Fruit fly (Drosophila melanogaster) whole organism, embryonic: ENCODE data around the gene CG14102.

Experiments
- Ada2b ChIP-seq: fragments of 200-800 bp; sonication (Bioruptor generic); IDR thresholded peaks from 2 replicates; pipeline ENCODE4 v1.3.6; 2022; ENCODE audit warnings: missing biosample characterization, missing genetic modification characterization
- B-H1 ChIP-seq: fragments of 200-800 bp; sonication (Bioruptor generic); IDR thresholded peaks from 3 replicates; pipeline ENCODE4 v1.3.6; 2022; ENCODE audit warnings: missing biosample characterization, missing genetic modification characterization
- CG10654 ChIP-seq: fragments of 200-800 bp; sonication (Bioruptor generic); optimal IDR thresholded peaks from 2 replicates; lab custom pipeline; 2016; ENCODE audit warnings: missing biosample characterization, missing genetic modification characterization
- CG10959 ChIP-seq: fragments of 200-800 bp; sonication (Bioruptor generic); IDR thresholded peaks from 2 replicates; pipeline ENCODE4 v1.3.6; 2022; ENCODE audit warnings: missing biosample characterization, missing genetic modification characterization
- CG12769 ChIP-seq: fragments of 200-800 bp; sonication (Bioruptor generic); optimal IDR thresholded peaks from 2 replicates; lab custom pipeline; 2019; ENCODE audit warnings: missing biosample characterization, mild to moderate bottlenecking, missing genetic modification characterization, moderate library complexity
- CG14860 ChIP-seq: fragments of 200-800 bp; sonication (Bioruptor generic); IDR thresholded peaks from 3 replicates; pipeline ENCODE4 v1.3.6; 2022; ENCODE audit warnings: missing biosample characterization, missing genetic modification characterization; ENCODE audit not compliant: partially characterized antibody
- CG1602 ChIP-seq: fragments of 200-800 bp; sonication (Bioruptor generic); optimal IDR thresholded peaks from 3 replicates; lab custom pipeline; 2016; ENCODE audit warnings: missing biosample characterization, missing genetic modification characterization
- CG17568 ChIP-seq: fragments of 200-800 bp; sonication (Bioruptor generic); optimal IDR thresholded peaks from 2 replicates; lab custom pipeline; 2018; ENCODE audit warnings: missing biosample characterization, mild to moderate bottlenecking, missing genetic modification characterization, moderate library complexity
- CG17802 ChIP-seq: fragments of 200-800 bp; sonication (Bioruptor generic); optimal IDR thresholded peaks from 2 replicates; lab custom pipeline; 2018; ENCODE audit warnings: missing biosample characterization, mild to moderate bottlenecking, missing genetic modification characterization, moderate library complexity
- CG31224 ChIP-seq: fragments of 200-800 bp; sonication (Bioruptor generic); IDR thresholded peaks from 2 replicates; pipeline ENCODE4 v1.3.6; 2022; ENCODE audit warnings: missing biosample characterization, missing genetic modification characterization
- CG32767 ChIP-seq: fragments of 200-800 bp; sonication (Bioruptor generic); IDR thresholded peaks from 2 replicates; pipeline ENCODE4 v1.3.6; 2022; ENCODE audit warnings: missing biosample characterization, missing genetic modification characterization
- CG33213 ChIP-seq: fragments of 200-800 bp; sonication (Bioruptor generic); optimal IDR thresholded peaks from 3 replicates; lab custom pipeline; 2016; ENCODE audit warnings: missing biosample characterization, missing genetic modification characterization
- CG3838 ChIP-seq: fragments of 200-800 bp; sonication (Bioruptor generic); optimal IDR thresholded peaks from 3 replicates; lab custom pipeline; 2016; ENCODE audit warnings: missing biosample characterization, missing genetic modification characterization
- CG4282 ChIP-seq: fragments of 200-800 bp; sonication (Bioruptor generic); optimal IDR thresholded peaks from 2 replicates; lab custom pipeline; 2016; ENCODE audit warnings: missing biosample characterization, missing genetic modification characterization
- CG4360 ChIP-seq: fragments of 200-800 bp; sonication (Bioruptor generic); IDR thresholded peaks from 2 replicates; pipeline ENCODE4 v1.3.6; 2022; ENCODE audit warnings: missing biosample characterization, missing genetic modification characterization
- CG5953 ChIP-seq: fragments of 200-800 bp; sonication (Bioruptor generic); IDR thresholded peaks from 2 replicates; pipeline ENCODE4 v1.3.6; 2022; ENCODE audit warnings: missing biosample characterization, missing genetic modification characterization
- CG6854 ChIP-seq: fragments of 200-800 bp; sonication (Bioruptor generic); optimal IDR thresholded peaks from 3 replicates; lab custom pipeline; 2017; ENCODE audit warnings: missing biosample characterization, mild to moderate bottlenecking, missing genetic modification characterization
- CG8089 ChIP-seq: fragments of 200-800 bp; sonication (Bioruptor generic); optimal IDR thresholded peaks from 3 replicates; lab custom pipeline; 2016; ENCODE audit warnings: missing biosample characterization, missing genetic modification characterization
- Dad ChIP-seq: fragments of 200-800 bp; sonication (Bioruptor generic); optimal IDR thresholded peaks from 3 replicates; lab custom pipeline; 2016; ENCODE audit warnings: missing biosample characterization, missing genetic modification characterization
- Ets97D ChIP-seq: fragments of 200-800 bp; sonication (Bioruptor generic); optimal IDR thresholded peaks from 3 replicates; lab custom pipeline; 2016; ENCODE audit warnings: missing biosample characterization, missing genetic modification characterization
- Fer1 ChIP-seq: fragments of 200-800 bp; sonication (Bioruptor generic); optimal IDR thresholded peaks from 2 replicates; lab custom pipeline; 2017; ENCODE audit warnings: missing biosample characterization, mild to moderate bottlenecking, missing genetic modification characterization
- GATAe ChIP-seq: fragments of 200-800 bp; sonication (Bioruptor generic); conservative IDR thresholded peaks from 2 replicates; pipeline ENCODE4 v1.3.6; 2022; ENCODE audit warnings: missing biosample characterization, missing genetic modification characterization
- Hr78 ChIP-seq, 2 experiments: fragments of 200-800 bp in 1 of 2; fragments of >200 bp in 1 of 2; sonication (Bioruptor generic) in 1 of 2; optimal IDR thresholded peaks; 2 replicates each; lab custom pipeline; 2017 to 2019; ENCODE audit warnings: missing biosample characterization in 2 of 2, missing genetic modification characterization in 2 of 2, mild to moderate bottlenecking in 1 of 2, moderate library complexity in 1 of 2
- Hsf ChIP-seq: fragments of 200-800 bp; sonication (Bioruptor generic); optimal IDR thresholded peaks from 3 replicates; lab custom pipeline; 2016; ENCODE audit warnings: missing biosample characterization, missing genetic modification characterization
- Lhr ChIP-seq: fragments of 200-800 bp; sonication (Bioruptor generic); optimal IDR thresholded peaks from 3 replicates; lab custom pipeline; 2017; ENCODE audit warnings: mild to moderate bottlenecking, missing biosample characterization, missing genetic modification reagents, missing genetic modification characterization
- Med ChIP-seq: fragments of 200-800 bp; sonication (Bioruptor generic); peaks from one replicate; lab custom pipeline; 2016; ENCODE audit warnings: missing biosample characterization, missing genetic modification characterization, mild to moderate bottlenecking, inconsistent platforms, moderate library complexity
- NC2α ChIP-seq: fragments of 200-800 bp; sonication (Bioruptor generic); optimal IDR thresholded peaks from 2 replicates; lab custom pipeline; 2016; ENCODE audit warnings: missing biosample characterization, missing genetic modification characterization
- NC2β ChIP-seq: fragments of 200-800 bp; sonication (Bioruptor generic); optimal IDR thresholded peaks from 2 replicates; lab custom pipeline; 2016; ENCODE audit warnings: missing biosample characterization, missing genetic modification characterization
- Neu2 ChIP-seq: fragments of 200-800 bp; sonication (Bioruptor generic); optimal IDR thresholded peaks from 3 replicates; lab custom pipeline; 2016; ENCODE audit warnings: missing biosample characterization, missing genetic modification characterization, borderline replicate concordance
- Nf-YA ChIP-seq: fragments of 200-800 bp; sonication (Bioruptor generic); IDR thresholded peaks from 2 replicates; pipeline ENCODE4 v1.3.6; 2022; ENCODE audit warnings: missing biosample characterization, missing genetic modification characterization
- Oaz ChIP-seq: fragments of 200-800 bp; sonication (Bioruptor generic); IDR thresholded peaks from 2 replicates; pipeline ENCODE4 v1.3.6; 2022; ENCODE audit warnings: missing biosample characterization, missing genetic modification characterization
- Scr ChIP-seq: fragments of 200-800 bp; sonication (Bioruptor generic); IDR thresholded peaks from 2 replicates; pipeline ENCODE4 v1.3.6; 2022; ENCODE audit warnings: missing biosample characterization, missing genetic modification characterization; ENCODE audit not compliant: partially characterized antibody
- Ssrp ChIP-seq: fragments of 200-800 bp; sonication (Bioruptor generic); optimal IDR thresholded peaks from 2 replicates; lab custom pipeline; 2018; ENCODE audit warnings: missing biosample characterization, mild to moderate bottlenecking, missing genetic modification characterization, moderate library complexity
- al ChIP-seq: fragments of 200-800 bp; sonication (Bioruptor generic); IDR thresholded peaks from 2 replicates; pipeline ENCODE4 v1.3.6; 2022; ENCODE audit warnings: missing biosample characterization, missing genetic modification characterization
- ap ChIP-seq: fragments of 200-800 bp; sonication (Bioruptor generic); IDR thresholded peaks from 2 replicates; pipeline ENCODE4 v1.3.6; 2022; ENCODE audit warnings: missing biosample characterization, missing genetic modification characterization
- bab2 ChIP-seq: fragments of 200-800 bp; sonication (Bioruptor generic); optimal IDR thresholded peaks from 2 replicates; lab custom pipeline; 2016; ENCODE audit warnings: missing biosample characterization, missing genetic modification characterization
- cato ChIP-seq: fragments of 200-800 bp; sonication (Bioruptor generic); optimal IDR thresholded peaks from 2 replicates; lab custom pipeline; 2016; ENCODE audit warnings: missing biosample characterization, missing genetic modification characterization, borderline replicate concordance
- dan ChIP-seq: fragments of 200-800 bp; sonication (Bioruptor generic); IDR thresholded peaks from 2 replicates; pipeline ENCODE4 v1.3.6; 2022; ENCODE audit warnings: missing biosample characterization, missing genetic modification characterization
- dati ChIP-seq: fragments of 200-800 bp; sonication (Bioruptor generic); IDR thresholded peaks from 2 replicates; pipeline ENCODE4 v1.3.6; 2022; ENCODE audit warnings: missing biosample characterization, missing genetic modification characterization
- fd96Cb ChIP-seq: fragments of 200-800 bp; sonication (Bioruptor generic); optimal IDR thresholded peaks from 2 replicates; lab custom pipeline; 2018; ENCODE audit warnings: missing biosample characterization, mild to moderate bottlenecking, missing genetic modification characterization, moderate library complexity
- lab ChIP-seq: fragments of 200-800 bp; sonication (Bioruptor generic); optimal IDR thresholded peaks from 3 replicates; lab custom pipeline; 2017; ENCODE audit warnings: missing biosample characterization, missing genetic modification characterization, mild to moderate bottlenecking, moderate library complexity, missing genetic modification reagents
- pan ChIP-seq, 4 experiments: fragments of >200 bp in 3 of 4; fragments of 200-800 bp in 1 of 4; sonication (Bioruptor generic) in 1 of 4; optimal IDR thresholded peaks in 3 of 4; IDR thresholded peaks in 1 of 4; 2 replicates each; pipeline versions ENCODE4 v1.3.6 to Lab custom; 2017 to 2022; ENCODE audit warnings: missing biosample characterization in 2 of 4, missing genetic modification characterization in 2 of 4, mixed read lengths in 1 of 4
- prd ChIP-seq, 3 experiments: fragments of >200 bp in 2 of 3; fragments of 200-800 bp in 1 of 3; sonication (Bioruptor generic) in 1 of 3; optimal IDR thresholded peaks in 2 of 3; IDR thresholded peaks in 1 of 3; 2 replicates in 2 of 3; 3 replicates in 1 of 3; pipeline versions ENCODE4 v1.3.6 to Lab custom; 2017 to 2022; ENCODE audit warnings: missing biosample characterization in 1 of 3, missing genetic modification characterization in 1 of 3
- ro ChIP-seq: fragments of 200-800 bp; sonication (Bioruptor generic); IDR thresholded peaks from 2 replicates; pipeline ENCODE4 v1.3.6; 2022; ENCODE audit warnings: missing biosample characterization, missing genetic modification characterization
- sens-2 ChIP-seq: fragments of 200-800 bp; sonication (Bioruptor generic); IDR thresholded peaks from 2 replicates; pipeline ENCODE4 v1.3.6; 2022; ENCODE audit warnings: missing biosample characterization, missing genetic modification characterization
- shn ChIP-seq: fragments of 200-800 bp; sonication (Bioruptor generic); optimal IDR thresholded peaks from 3 replicates; lab custom pipeline; 2016; ENCODE audit warnings: missing biosample characterization, missing genetic modification characterization
- twi ChIP-seq: fragments of 200-800 bp; optimal IDR thresholded peaks from 2 replicates; lab custom pipeline; 2019; ENCODE audit warnings: missing biosample characterization, mild to moderate bottlenecking, missing genetic modification characterization, moderate library complexity
- zfh1 ChIP-seq: fragments of 200-800 bp; sonication (Bioruptor generic); IDR thresholded peaks from 3 replicates; pipeline ENCODE4 v1.3.6; 2022; ENCODE audit warnings: missing biosample characterization, missing genetic modification characterization

CG14102 gene

DNA sequence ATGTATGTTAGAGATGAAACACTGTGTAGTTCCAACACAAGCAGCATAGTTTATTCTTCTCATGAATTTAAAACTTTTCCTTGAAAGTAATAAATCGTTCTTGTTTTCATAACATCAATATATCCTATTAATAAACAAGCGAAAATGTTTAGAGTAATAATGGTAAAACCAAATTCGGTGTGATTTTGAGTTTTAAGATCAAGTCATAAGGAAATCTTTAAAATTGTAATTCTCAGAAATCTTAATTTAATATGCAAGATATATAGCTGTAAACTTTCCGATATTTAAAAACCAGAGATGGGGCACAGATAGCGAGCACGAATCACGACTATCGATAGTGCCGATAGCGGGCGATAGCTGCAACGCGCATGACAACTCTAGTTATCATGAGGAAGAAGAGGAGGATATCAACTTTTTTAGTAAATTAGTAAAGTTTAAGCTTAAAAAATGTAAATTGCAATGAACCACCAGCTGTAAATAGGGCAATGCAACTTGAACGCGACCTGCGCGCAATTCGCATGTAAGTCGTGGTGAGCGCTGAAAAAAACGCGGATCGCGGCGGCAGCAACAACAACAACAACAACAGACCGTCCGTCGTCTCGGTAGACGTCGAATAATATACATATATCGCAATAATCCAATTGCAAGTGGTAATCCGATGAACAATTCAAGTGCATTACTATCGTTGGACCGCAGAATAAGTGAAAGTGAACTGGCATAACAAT lies 16.9 kb upstream of the CG14102 start, which contains the start of the genes Fibp and Deaf1 (continued):
- peak; percentile 79 for TF ChIP-seq Dad (GFP tag; lab: Kevin White, UChicago)
- TF ChIP-seq CG33213 (GFP tag; lab: Kevin White, UChicago), result peak; percentile 80
- peak; percentile 72 for TF ChIP-seq Ets97D (GFP tag; lab: Kevin White, UChicago)
- peak; percentile 80 for TF ChIP-seq bab2 (GFP tag; lab: Kevin White, UChicago)
- no peak for TF ChIP-seq CG10959 (GFP tag; lab: Robert Waterston, UW)
- no peak for TF ChIP-seq ro
- TF ChIP-seq CG14860 (GFP tag; lab: Robert Waterston, UW), result peak; percentile 97
- TF ChIP-seq Med, result peak; percentile 94
- peak; percentile 96 for TF ChIP-seq CG4360 (GFP tag; lab: Robert Waterston, UW)
- peak; percentile 47 for TF ChIP-seq CG12769 (tag; lab: Kevin White, UChicago)
- peak; percentile 66 for TF ChIP-seq CG8089 (GFP tag; lab: Kevin White, UChicago)
- peak; percentile 58 for TF ChIP-seq NC2β (GFP tag; lab: Kevin White, UChicago)
- TF ChIP-seq zfh1 (GFP tag; lab: Robert Waterston, UW), result peak; percentile 53; the same call in 2 of the 3 replicates
- TF ChIP-seq CG17568, result no peak
- no peak for TF ChIP-seq CG6854
- TF ChIP-seq Oaz, result peak; percentile 44; the same call in 1 of the 2 replicates
- peak; percentile 24 for TF ChIP-seq Fer1 (GFP tag; lab: Kevin White, UChicago)
- no peak for TF ChIP-seq dati
- TF ChIP-seq Hsf (GFP tag; lab: Kevin White, UChicago), result peak; percentile 82
- peak; percentile 34; the same call in 1 of the 2 replicates for TF ChIP-seq CG32767 (GFP tag; lab: Robert Waterston, UW)
- peak; percentile 83 for TF ChIP-seq CG1602 (GFP tag; lab: Kevin White, UChicago)
- peak; percentile 68 for TF ChIP-seq CG10654 (GFP tag; lab: Kevin White, UChicago)
- no peak for TF ChIP-seq dan
- TF ChIP-seq twi (tag; lab: Kevin White, UChicago), result peak; percentile 64
- TF ChIP-seq Scr (GFP tag; lab: Robert Waterston, UW), result peak; percentile 97
- TF ChIP-seq Nf-YA (GFP tag; lab: Robert Waterston, UW), result peak; percentile 18; the same call in 1 of the 2 replicates
- TF ChIP-seq CG5953 (GFP tag; lab: Robert Waterston, UW), result no peak
- TF ChIP-seq lab, result peak; percentile 64
- peak; percentile 21 for TF ChIP-seq Neu2 (GFP tag; lab: Kevin White, UChicago)
- no peak for TF ChIP-seq pan (optimal IDR thresholded peaks at IDR 0.05; lab: Kevin White, UChicago)
- TF ChIP-seq pan (GFP tag; optimal IDR thresholded peaks at IDR 0.05 in 1 of 2, IDR thresholded peaks at IDR 0.05 in 1 of 2), result peak in 1 of 2 experiments; percentile 46
- TF ChIP-seq al, result peak; percentile 71
- no peak; the same call in 1 of the 2 replicates for TF ChIP-seq GATAe (GFP tag; lab: Robert Waterston, UW)
- TF ChIP-seq CG17802 (tag; lab: Kevin White, UChicago), result no peak
- TF ChIP-seq Ada2b (GFP tag; lab: Robert Waterston, UW), result peak; percentile 47; the same call in 1 of the 2 replicates
- TF ChIP-seq shn (GFP tag; lab: Kevin White, UChicago), result peak; percentile 86
- peak; percentile 78 for TF ChIP-seq Ssrp
- peak; percentile 11 for TF ChIP-seq CG3838 (GFP tag; lab: Kevin White, UChicago)
- 0 out of 2 replicates have a peak, but pooled peaks have one; percentile 45 for TF ChIP-seq CG31224 (GFP tag; lab: Robert Waterston, UW)
- peak; percentile 57 for TF ChIP-seq cato (GFP tag; lab: Kevin White, UChicago)
- TF ChIP-seq ap (GFP tag; lab: Robert Waterston, UW), result peak; percentile 44; the same call in 1 of the 2 replicates
- TF ChIP-seq Hr78 (GFP tag; optimal IDR thresholded peaks at IDR 0.05; lab: Kevin White, UChicago), result no peak
- peak; percentile 40 for TF ChIP-seq NC2α (GFP tag; lab: Kevin White, UChicago)
- TF ChIP-seq CG4282 (GFP tag; lab: Kevin White, UChicago), result peak; percentile 39
- peak; percentile 68 for TF ChIP-seq Lhr
- no peak for TF ChIP-seq sens-2 (GFP tag; lab: Robert Waterston, UW)
- no peak for TF ChIP-seq prd (optimal IDR thresholded peaks at IDR 0.05; lab: Kevin White, UChicago)
- TF ChIP-seq prd (GFP tag; IDR thresholded peaks at IDR 0.05; lab: Robert Waterston, UW), result peak; percentile 70
- TF ChIP-seq B-H1 (GFP tag; lab: Robert Waterston, UW), result no peak; the same call in 1 of the 3 replicates
- TF ChIP-seq fd96Cb (tag; lab: Kevin White, UChicago), result peak; percentile 64
